Worm (Caenorhabditis elegans): Measurements from ENCODE around the gene ncam-1.

DNA sequence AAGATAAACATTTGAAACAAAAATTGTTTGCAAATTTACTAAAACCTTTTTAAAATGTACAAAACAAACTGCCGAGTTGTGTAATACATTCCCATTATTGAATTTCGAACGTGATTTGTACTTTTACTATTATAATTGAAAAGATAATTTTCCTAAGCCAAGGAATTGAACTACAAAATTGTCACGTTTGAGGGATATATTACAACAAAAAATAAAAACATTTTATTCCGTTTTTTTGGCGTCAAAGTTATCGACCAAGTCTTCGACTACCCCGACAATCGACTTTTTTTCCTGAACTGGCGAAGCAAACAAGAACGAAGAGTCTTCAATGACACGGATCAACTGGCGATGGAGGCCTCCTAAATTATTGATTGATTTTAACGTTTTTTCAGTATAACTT is 10.8 kb upstream of the ncam-1 start, which contains the start of gene T19D7.7:
- TF ChIP-seq flt-1 (GFP tag; IDR thresholded peaks at IDR 0.05) = no peak
- no peak for TF ChIP-seq tab-1 (GFP tag; IDR thresholded peaks at IDR 0.05)
- no peak for TF ChIP-seq T22C8.4 (GFP tag; IDR thresholded peaks at IDR 0.05)
- TF ChIP-seq ztf-29 (GFP tag; IDR thresholded peaks at IDR 0.05) = no peak
- TF ChIP-seq ztf-23 (GFP tag; IDR thresholded peaks at IDR 0.05) = no peak
- TF ChIP-seq ref-1 (GFP tag; conservative IDR thresholded peaks at IDR 0.05) = no peak
- TF ChIP-seq cog-1 (tag; optimal IDR thresholded peaks at IDR 0.05) = no peak
- no peak for TF ChIP-seq klf-2 (GFP tag; conservative IDR thresholded peaks at IDR 0.05)
